Worm (Caenorhabditis elegans) whole organism, L3 larva: ENCODE measurements around the gene C04G2.5.

Experiments used
- R02D3.7 ChIP-seq: fragments of 150-350 bp; optimal IDR thresholded peaks from 2 replicates; lab custom pipeline; 2014; ENCODE audit warnings: missing biosample characterization, missing genetic modification characterization
- ceh-28 ChIP-seq: fragments of 150-350 bp; optimal IDR thresholded peaks from 2 replicates; lab custom pipeline; 2014; ENCODE audit warnings: missing biosample characterization, missing genetic modification reagents, missing genetic modification characterization
- ceh-9 ChIP-seq: sonication (generic microtip); optimal IDR thresholded peaks from 2 replicates; lab custom pipeline; 2018; ENCODE audit warnings: missing biosample characterization, missing genetic modification characterization
- fkh-10 ChIP-seq: sonication (generic microtip); optimal IDR thresholded peaks from 2 replicates; lab custom pipeline; 2017; ENCODE audit warnings: missing biosample characterization, missing genetic modification reagents, missing genetic modification characterization
- hmg-11 ChIP-seq: sonication (generic microtip); optimal IDR thresholded peaks from 2 replicates; lab custom pipeline; 2016; ENCODE audit warnings: missing genetic modification characterization, missing compliant biosample characterization
- nhr-77 ChIP-seq: fragments of 150-350 bp; optimal IDR thresholded peaks from 2 replicates; lab custom pipeline; 2014; ENCODE audit warnings: missing biosample characterization, missing genetic modification characterization

- TF ChIP-seq nhr-77 (tag; lab: Kevin White, UChicago) = no peak
- no peak for TF ChIP-seq R02D3.7 (tag; lab: Kevin White, UChicago)
- TF ChIP-seq ceh-9 (tag; lab: Kevin White, UChicago) = no peak
- TF ChIP-seq fkh-10 (GFP tag; lab: Kevin White, UChicago) = no peak
- no peak for TF ChIP-seq ceh-28 (tag; lab: Kevin White, UChicago)
- no peak for TF ChIP-seq hmg-11 (tag; lab: Kevin White, UChicago)
Observed at ce11 chrIV:10137804-10138203, 42.7 kb upstream of the C04G2.5 start, which contains the start of gene K08F4.12.
